Fruit fly (Drosophila melanogaster): Measurements from ENCODE around the gene CG14968.
A peak's percentile ranks its signal among the peaks of the same experiment; 100 is the strongest.

Gene CG14968

dm6 chr3L:3303534-3304459 lies 885 bp upstream of the CG14968 start, which contains the start of gene ZnT63C (continued):
- TF ChIP-seq CG15601 (tag; optimal IDR thresholded peaks at IDR 0.05) = no peak
- TF ChIP-seq CG18764 (GFP tag; optimal IDR thresholded peaks at IDR 0.05) = no peak
- no peak for TF ChIP-seq CG14965 (GFP tag; optimal IDR thresholded peaks at IDR 0.05; ENCODE audit: borderline replicate concordance)
- TF ChIP-seq CG8281 (tag; optimal IDR thresholded peaks at IDR 0.05) = no peak
- no peak for TF ChIP-seq CG10209 (GFP tag; optimal IDR thresholded peaks at IDR 0.05)
- TF ChIP-seq HLH54F (GFP tag; optimal IDR thresholded peaks at IDR 0.05) = no peak
- TF ChIP-seq grn (GFP tag; optimal IDR thresholded peaks at IDR 0.05) = no peak
- no peak for TF ChIP-seq CG7372 (GFP tag; IDR thresholded peaks at IDR 0.05)
- no peak for TF ChIP-seq CG33213 (GFP tag; optimal IDR thresholded peaks at IDR 0.05)
- no peak for TF ChIP-seq ATbp (GFP tag; optimal IDR thresholded peaks at IDR 0.05)
- no peak for TF ChIP-seq CG9437 (GFP tag; optimal IDR thresholded peaks at IDR 0.05)
- peak; percentile 49; the same call in 1 of the 3 replicates for TF ChIP-seq CG2199 (GFP tag; IDR thresholded peaks at IDR 0.05)
- TF ChIP-seq gsb (GFP tag; IDR thresholded peaks at IDR 0.05) = no peak
- TF ChIP-seq Rx (GFP tag; IDR thresholded peaks at IDR 0.05) = no peak
- no peak for TF ChIP-seq bigmax (GFP tag; optimal IDR thresholded peaks at IDR 0.05)
- peak; percentile 11 for TF ChIP-seq CG6854 (GFP tag; optimal IDR thresholded peaks at IDR 0.05)
- no peak for TF ChIP-seq CG10654 (GFP tag; optimal IDR thresholded peaks at IDR 0.05)
- TF ChIP-seq twi (tag; optimal IDR thresholded peaks at IDR 0.05) = no peak
- TF ChIP-seq zfh2 (GFP tag; optimal IDR thresholded peaks at IDR 0.05) = no peak
- TF ChIP-seq CG12155 (GFP tag; optimal IDR thresholded peaks at IDR 0.05) = no peak
- TF ChIP-seq CG7786 (GFP tag; optimal IDR thresholded peaks at IDR 0.05) = no peak
- no peak for TF ChIP-seq gro (GFP tag; optimal IDR thresholded peaks at IDR 0.05)
- TF ChIP-seq CG42726 (GFP tag; IDR thresholded peaks at IDR 0.05; ENCODE audit: partially characterized antibody) = no peak
- peak; percentile 57 for TF ChIP-seq vvl (GFP tag; IDR thresholded peaks at IDR 0.05)
- TF ChIP-seq Atf6 (GFP tag; IDR thresholded peaks at IDR 0.05) = no peak
- no peak for TF ChIP-seq CG31441 (GFP tag; IDR thresholded peaks at IDR 0.05)
- no peak for TF ChIP-seq CG5180 (GFP tag; optimal IDR thresholded peaks at IDR 0.05)
- no peak for TF ChIP-seq Hr78 (GFP tag; optimal IDR thresholded peaks at IDR 0.05)
- TF ChIP-seq caup (GFP tag; optimal IDR thresholded peaks at IDR 0.05; ENCODE audit: severe bottlenecking) = no peak
- no peak for TF ChIP-seq CG4854 (GFP tag; optimal IDR thresholded peaks at IDR 0.05)
- 0 out of 2 replicates have a peak, but pooled peaks have one; percentile 25 for TF ChIP-seq CG2129 (GFP tag; IDR thresholded peaks at IDR 0.05; ENCODE audit: partially characterized antibody)
- no peak for TF ChIP-seq Nf-YB (GFP tag; optimal IDR thresholded peaks at IDR 0.05)
- peak; percentile 79 for TF ChIP-seq nom (GFP tag; optimal IDR thresholded peaks at IDR 0.05)
- TF ChIP-seq chif (GFP tag; optimal IDR thresholded peaks at IDR 0.05) = no peak
- TF ChIP-seq bbx (GFP tag; IDR thresholded peaks at IDR 0.05; ENCODE audit: partially characterized antibody) = peak; percentile 93
- TF ChIP-seq CG31388 (GFP tag; optimal IDR thresholded peaks at IDR 0.05) = no peak
- TF ChIP-seq CG17829 (tag; optimal IDR thresholded peaks at IDR 0.05) = no peak
- peak; percentile 26 for TF ChIP-seq fd64A (GFP tag; optimal IDR thresholded peaks at IDR 0.05)
- peak; percentile 70 for TF ChIP-seq hbn (GFP tag; IDR thresholded peaks at IDR 0.05; ENCODE audit: partially characterized antibody)
- TF ChIP-seq CG3995 (GFP tag; optimal IDR thresholded peaks at IDR 0.05) = no peak
- TF ChIP-seq Six4 (GFP tag; optimal IDR thresholded peaks at IDR 0.05) = no peak
- TF ChIP-seq zf30C (GFP tag; optimal IDR thresholded peaks at IDR 0.05) = no peak
- no peak for TF ChIP-seq Hsf (GFP tag; optimal IDR thresholded peaks at IDR 0.05)
- TF ChIP-seq stwl (tag; optimal IDR thresholded peaks at IDR 0.05) = peak; percentile 76
- TF ChIP-seq CG13296 (GFP tag; optimal IDR thresholded peaks at IDR 0.05) = no peak
- TF ChIP-seq vnd (GFP tag; IDR thresholded peaks at IDR 0.05; ENCODE audit: partially characterized antibody) = peak; percentile 79
- no peak for TF ChIP-seq CG14050 (GFP tag; IDR thresholded peaks at IDR 0.05)
- no peak for TF ChIP-seq CG1647 (GFP tag; optimal IDR thresholded peaks at IDR 0.05)

All from whole organism, embryonic.